Fruit fly (Drosophila melanogaster): ENCODE measurements around the gene Ski6.

Ski6 gene

DNA sequence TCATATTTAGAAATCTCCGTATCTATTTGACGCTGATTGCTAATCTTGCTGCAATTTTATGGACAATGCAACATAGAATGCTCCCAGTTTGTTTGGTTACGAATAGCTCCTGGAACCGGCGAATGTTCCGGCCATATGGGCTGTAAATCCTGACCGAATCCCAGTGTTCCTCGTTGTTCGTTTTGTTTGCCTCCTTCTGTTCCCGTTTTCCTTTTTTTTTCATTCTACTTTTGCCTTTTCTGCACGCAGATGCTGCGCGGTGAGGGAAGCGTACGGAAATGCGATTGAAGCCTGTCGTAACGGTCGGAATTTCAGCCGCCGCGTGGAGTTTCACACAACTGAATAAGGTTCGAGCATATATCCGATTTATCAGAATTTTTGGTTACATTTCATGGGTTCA is 46.1 kb downstream of the Ski6 start, which contains the start of gene CG43925:
CG43925 (plus strand) TSS at position 301 of the 400 bp plus-strand sequence.
- 0 out of 3 replicates have a peak, but pooled peaks have one; percentile 23 for TF ChIP-seq ken (GFP tag; IDR thresholded peaks at IDR 0.05)
- TF ChIP-seq Sox100B (GFP tag; optimal IDR thresholded peaks at IDR 0.05) = no peak

Data from whole organism, embryonic.